Fruit fly (Drosophila melanogaster) whole organism, embryonic: ENCODE results near the gene Gale.

Experiments used
- Adf1 ChIP-seq: fragments of 200-800 bp; sonication (Bioruptor generic); IDR thresholded peaks from 2 replicates; pipeline ENCODE4 v1.3.6; 2022; ENCODE audit warnings: missing biosample characterization, missing genetic modification characterization
- Bteb2 ChIP-seq: fragments of 200-800 bp; sonication (Bioruptor generic); optimal IDR thresholded peaks from 2 replicates; lab custom pipeline; 2016; ENCODE audit warnings: missing biosample characterization, missing genetic modification characterization
- CG10565 ChIP-seq: fragments of 200-800 bp; sonication (Bioruptor generic); optimal IDR thresholded peaks from 3 replicates; lab custom pipeline; 2016; ENCODE audit warnings: missing biosample characterization, mild to moderate bottlenecking, missing genetic modification characterization
- CG11504 ChIP-seq: fragments of 200-800 bp; sonication (Bioruptor generic); optimal IDR thresholded peaks from 3 replicates; lab custom pipeline; 2019; ENCODE audit warnings: missing biosample characterization, mild to moderate bottlenecking, missing genetic modification characterization, moderate library complexity
- CG13287 ChIP-seq: fragments of 200-800 bp; sonication (Bioruptor generic); IDR thresholded peaks from 2 replicates; pipeline ENCODE4 v1.3.6; 2022; ENCODE audit warnings: missing biosample characterization, missing genetic modification characterization; ENCODE audit not compliant: partially characterized antibody
- CG14710 ChIP-seq: fragments of 200-800 bp; sonication (Bioruptor generic); optimal IDR thresholded peaks from 3 replicates; lab custom pipeline; 2019; ENCODE audit warnings: missing biosample characterization, mild to moderate bottlenecking, missing genetic modification characterization, moderate library complexity
- CG14860 ChIP-seq: fragments of 200-800 bp; sonication (Bioruptor generic); IDR thresholded peaks from 3 replicates; pipeline ENCODE4 v1.3.6; 2022; ENCODE audit warnings: missing biosample characterization, missing genetic modification characterization; ENCODE audit not compliant: partially characterized antibody
- CG1603 ChIP-seq: fragments of 200-800 bp; sonication (Bioruptor generic); optimal IDR thresholded peaks from 2 replicates; lab custom pipeline; 2019; ENCODE audit warnings: missing biosample characterization, mild to moderate bottlenecking, missing genetic modification characterization, moderate library complexity
- CG16863 ChIP-seq: fragments of 200-800 bp; sonication (Bioruptor generic); optimal IDR thresholded peaks from 3 replicates; lab custom pipeline; 2016; ENCODE audit warnings: missing biosample characterization, missing genetic modification characterization
- CG17912 ChIP-seq: fragments of 200-800 bp; sonication (Bioruptor generic); optimal IDR thresholded peaks from 2 replicates; lab custom pipeline; 2018; ENCODE audit warnings: missing biosample characterization, mild to moderate bottlenecking, missing genetic modification characterization
- CG2129 ChIP-seq: fragments of 200-800 bp; sonication (Bioruptor generic); IDR thresholded peaks from 2 replicates; pipeline ENCODE4 v1.3.6; 2022; ENCODE audit warnings: missing biosample characterization, missing genetic modification characterization; ENCODE audit not compliant: partially characterized antibody
- CG2202 ChIP-seq: fragments of 200-800 bp; sonication (Bioruptor generic); optimal IDR thresholded peaks from 2 replicates; lab custom pipeline; 2018; ENCODE audit warnings: missing biosample characterization, mild to moderate bottlenecking, missing genetic modification characterization
- CG30403 ChIP-seq: fragments of 200-800 bp; sonication (Bioruptor generic); optimal IDR thresholded peaks from 3 replicates; lab custom pipeline; 2016; ENCODE audit warnings: missing biosample characterization, missing genetic modification characterization
- CG32532 ChIP-seq: fragments of 200-800 bp; sonication (Bioruptor generic); IDR thresholded peaks from 2 replicates; pipeline ENCODE4 v1.3.6; 2022; ENCODE audit warnings: missing biosample characterization, missing genetic modification characterization
- CG3407 ChIP-seq: fragments of 200-800 bp; sonication (Bioruptor generic); optimal IDR thresholded peaks from 2 replicates; lab custom pipeline; 2018; ENCODE audit warnings: missing biosample characterization, mild to moderate bottlenecking, missing genetic modification characterization
- CG3847 ChIP-seq: fragments of 200-800 bp; sonication (Bioruptor generic); IDR thresholded peaks from 2 replicates; pipeline ENCODE4 v1.3.6; 2022; ENCODE audit warnings: missing biosample characterization, missing genetic modification characterization
- CG5245 ChIP-seq: fragments of 200-800 bp; sonication (Bioruptor generic); optimal IDR thresholded peaks from 3 replicates; lab custom pipeline; 2016; ENCODE audit warnings: missing biosample characterization, missing genetic modification characterization
- CG6254 ChIP-seq: fragments of 200-800 bp; sonication (Bioruptor generic); optimal IDR thresholded peaks from 3 replicates; lab custom pipeline; 2017; ENCODE audit warnings: mild to moderate bottlenecking, missing biosample characterization, missing genetic modification reagents, missing genetic modification characterization
- CG8290 ChIP-seq, 3 experiments: fragments of 200-800 bp; sonication (Bioruptor generic); optimal IDR thresholded peaks; 2 replicates each; lab custom pipeline; 2016 to 2019; ENCODE audit warnings: missing biosample characterization in 3 of 3, missing genetic modification characterization in 3 of 3, mild to moderate bottlenecking in 2 of 3, moderate library complexity in 1 of 3
- CG9797 ChIP-seq: fragments of 200-800 bp; sonication (Bioruptor generic); optimal IDR thresholded peaks from 3 replicates; lab custom pipeline; 2018; ENCODE audit warnings: missing biosample characterization, mild to moderate bottlenecking, missing genetic modification characterization
- CG9876 ChIP-seq: fragments of 200-800 bp; sonication (Bioruptor generic); optimal IDR thresholded peaks from 2 replicates; lab custom pipeline; 2016; ENCODE audit warnings: missing biosample characterization, missing genetic modification characterization
- CHES-1-like ChIP-seq: fragments of 200-800 bp; sonication (Bioruptor generic); optimal IDR thresholded peaks from 2 replicates; lab custom pipeline; 2016; ENCODE audit warnings: missing biosample characterization, missing genetic modification characterization
- Dek ChIP-seq: fragments of 200-800 bp; sonication (Bioruptor generic); optimal IDR thresholded peaks from 3 replicates; lab custom pipeline; 2019; ENCODE audit warnings: missing biosample characterization, mild to moderate bottlenecking, missing genetic modification characterization, moderate library complexity
- Dfd ChIP-seq, 2 experiments: fragments of >200 bp; optimal IDR thresholded peaks; 2 replicates each; lab custom pipeline; 2017; ENCODE audit warnings: missing biosample characterization in 2 of 2, missing genetic modification characterization in 2 of 2
- Kr ChIP-seq: fragments of 200-800 bp; sonication (Bioruptor generic); optimal IDR thresholded peaks from 2 replicates; lab custom pipeline; 2017; ENCODE audit warnings: missing biosample characterization, mild to moderate bottlenecking, missing genetic modification characterization
- Ravus ChIP-seq: fragments of 200-800 bp; sonication (Bioruptor generic); IDR thresholded peaks from 2 replicates; pipeline ENCODE4 v1.3.6; 2022; ENCODE audit warnings: missing biosample characterization, missing genetic modification characterization
- Taf1 ChIP-seq: fragments of 200-800 bp; sonication (Bioruptor generic); IDR thresholded peaks from 2 replicates; pipeline ENCODE4 v1.3.6; 2022; ENCODE audit warnings: missing biosample characterization, missing genetic modification characterization
- ap ChIP-seq: fragments of 200-800 bp; sonication (Bioruptor generic); IDR thresholded peaks from 2 replicates; pipeline ENCODE4 v1.3.6; 2022; ENCODE audit warnings: missing biosample characterization, missing genetic modification characterization
- bbx ChIP-seq: fragments of 200-800 bp; sonication (Bioruptor generic); IDR thresholded peaks from 2 replicates; pipeline ENCODE4 v1.3.6; 2022; ENCODE audit warnings: missing biosample characterization, missing genetic modification characterization; ENCODE audit not compliant: partially characterized antibody
- bigmax ChIP-seq: fragments of 200-800 bp; sonication (Bioruptor generic); optimal IDR thresholded peaks from 2 replicates; lab custom pipeline; 2018; ENCODE audit warnings: missing biosample characterization, mild to moderate bottlenecking, missing genetic modification characterization
- caup ChIP-seq: fragments of 200-800 bp; sonication (Bioruptor generic); optimal IDR thresholded peaks from 3 replicates; lab custom pipeline; 2017; ENCODE audit warnings: missing biosample characterization, mild to moderate bottlenecking, missing genetic modification characterization, moderate library complexity; ENCODE audit not compliant: severe bottlenecking
- ems ChIP-seq: fragments of 200-800 bp; sonication (Bioruptor generic); optimal IDR thresholded peaks from 3 replicates; lab custom pipeline; 2016; ENCODE audit warnings: missing biosample characterization, missing genetic modification characterization
- esg ChIP-seq: fragments of 200-800 bp; sonication (Bioruptor generic); conservative IDR thresholded peaks from 2 replicates; pipeline ENCODE4 v1.3.6; 2022; ENCODE audit warnings: missing biosample characterization, missing genetic modification characterization
- fru ChIP-seq: fragments of >200 bp; optimal IDR thresholded peaks from 2 replicates; lab custom pipeline; 2017
- gem ChIP-seq: fragments of 200-800 bp; sonication (Bioruptor generic); optimal IDR thresholded peaks from 2 replicates; lab custom pipeline; 2019; ENCODE audit warnings: missing biosample characterization, mild to moderate bottlenecking, missing genetic modification characterization, moderate library complexity
- jigr1 ChIP-seq: fragments of 200-800 bp; sonication (Bioruptor generic); IDR thresholded peaks from 3 replicates; pipeline ENCODE4 v1.3.6; 2022; ENCODE audit warnings: missing biosample characterization, missing genetic modification characterization
- lab ChIP-seq: fragments of 200-800 bp; sonication (Bioruptor generic); optimal IDR thresholded peaks from 3 replicates; lab custom pipeline; 2017; ENCODE audit warnings: missing biosample characterization, missing genetic modification characterization, mild to moderate bottlenecking, moderate library complexity, missing genetic modification reagents
- org-1 ChIP-seq: fragments of 200-800 bp; sonication (Bioruptor generic); optimal IDR thresholded peaks from 2 replicates; lab custom pipeline; 2017; ENCODE audit warnings: missing biosample characterization, missing genetic modification characterization
- phol ChIP-seq: fragments of 200-800 bp; sonication (Bioruptor generic); optimal IDR thresholded peaks from 3 replicates; lab custom pipeline; 2018; ENCODE audit warnings: missing biosample characterization, mild to moderate bottlenecking, missing genetic modification characterization, moderate library complexity
- ro ChIP-seq: fragments of 200-800 bp; sonication (Bioruptor generic); IDR thresholded peaks from 2 replicates; pipeline ENCODE4 v1.3.6; 2022; ENCODE audit warnings: missing biosample characterization, missing genetic modification characterization
- schlank ChIP-seq: fragments of 200-800 bp; sonication (Bioruptor generic); optimal IDR thresholded peaks from 2 replicates; lab custom pipeline; 2018; ENCODE audit warnings: missing biosample characterization, mild to moderate bottlenecking, missing genetic modification characterization
- seq ChIP-seq: fragments of 200-800 bp; sonication (Bioruptor generic); IDR thresholded peaks from 2 replicates; pipeline ENCODE4 v1.3.6; 2022; ENCODE audit warnings: missing biosample characterization, missing genetic modification characterization
- tgo ChIP-seq: fragments of 200-800 bp; sonication (Bioruptor generic); IDR thresholded peaks from 3 replicates; pipeline ENCODE4 v1.3.6; 2022; ENCODE audit warnings: missing biosample characterization, missing genetic modification characterization
- tll ChIP-seq, 2 experiments: fragments of 200-800 bp in 1 of 2; fragments of >200 bp in 1 of 2; sonication (Bioruptor generic) in 1 of 2; optimal IDR thresholded peaks; 2 replicates each; lab custom pipeline; 2017 to 2019; ENCODE audit warnings: missing biosample characterization in 2 of 2, missing genetic modification characterization in 2 of 2, mild to moderate bottlenecking in 1 of 2, moderate library complexity in 1 of 2
- tup ChIP-seq: fragments of 200-800 bp; sonication (Bioruptor generic); optimal IDR thresholded peaks from 2 replicates; lab custom pipeline; 2016; ENCODE audit warnings: missing biosample characterization, mild to moderate bottlenecking, missing genetic modification characterization, moderate library complexity
- tx ChIP-seq: fragments of 200-800 bp; sonication (Bioruptor generic); optimal IDR thresholded peaks from 2 replicates; lab custom pipeline; 2016; ENCODE audit warnings: missing biosample characterization, missing genetic modification characterization
- zen2 ChIP-seq: fragments of 200-800 bp; sonication (Bioruptor generic); IDR thresholded peaks from 3 replicates; pipeline ENCODE4 v1.3.6; 2022; ENCODE audit warnings: missing biosample characterization, missing genetic modification characterization; ENCODE audit not compliant: partially characterized antibody
- zf30C ChIP-seq: fragments of 200-800 bp; sonication (Bioruptor generic); optimal IDR thresholded peaks from 3 replicates; lab custom pipeline; 2018; ENCODE audit warnings: missing biosample characterization, mild to moderate bottlenecking, missing genetic modification characterization

Gale gene

dm6 chr3L:644111-644718 lies 4.1 kb upstream of the Gale start (continued):
- TF ChIP-seq CG6254 (GFP tag; lab: Kevin White, UChicago) (peak; percentile 85), CG2202 (tag; lab: Kevin White, UChicago) (peak; percentile 78), CG14710 (tag; lab: Kevin White, UChicago) (peak; percentile 80), CG1603 (tag; lab: Kevin White, UChicago) (peak; percentile 95), tx (GFP tag; lab: Kevin White, UChicago) (peak; percentile 83), tup (peak; percentile 76), Ravus (GFP tag; lab: Robert Waterston, UW) (peak; percentile 55), CG32532 (GFP tag; lab: Robert Waterston, UW) (peak; percentile 73), seq (GFP tag; lab: Robert Waterston, UW) (peak; percentile 65; the same call in 1 of the 2 replicates), Dek (tag; lab: Kevin White, UChicago) (peak; percentile 69), fru (lab: Kevin White, UChicago) (no peak), CG3847 (GFP tag; lab: Robert Waterston, UW) (peak; percentile 74), schlank (tag; lab: Kevin White, UChicago) (peak; percentile 11), bbx (GFP tag; lab: Robert Waterston, UW) (0 out of 2 replicates have a peak, but pooled peaks have one; percentile 37), Dfd (GFP tag; optimal IDR thresholded peaks at IDR 0.05; lab: Kevin White, UChicago) (no peak), Adf1 (GFP tag; lab: Robert Waterston, UW) (no peak), CG8290 (GFP tag; optimal IDR thresholded peaks at IDR 0.05; lab: Kevin White, UChicago) (peak; percentile 77), CG8290 (tag; optimal IDR thresholded peaks at IDR 0.05; lab: Kevin White, UChicago) (peak; percentile 43 to 91), ro (GFP tag; lab: Robert Waterston, UW) (peak; percentile 65), CG2129 (GFP tag; lab: Robert Waterston, UW) (no peak), CG5245 (GFP tag; lab: Kevin White, UChicago) (peak; percentile 89), CG11504 (tag; lab: Kevin White, UChicago) (peak; percentile 92), lab (GFP tag; lab: Kevin White, UChicago) (peak; percentile 89), zf30C (GFP tag; lab: Kevin White, UChicago) (peak; percentile 78), org-1 (GFP tag; lab: Kevin White, UChicago) (peak; percentile 84), CG13287 (GFP tag; lab: Robert Waterston, UW) (no peak), ems (GFP tag; lab: Kevin White, UChicago) (peak; percentile 85), caup (GFP tag; lab: Kevin White, UChicago) (peak; percentile 61), jigr1 (peak; percentile 58; the same call in 1 of the 3 replicates), CG9876 (GFP tag; lab: Kevin White, UChicago) (peak; percentile 89), CG14860 (GFP tag; lab: Robert Waterston, UW) (no peak), ap (GFP tag; lab: Robert Waterston, UW) (peak; percentile 84), CG9797 (GFP tag; lab: Kevin White, UChicago) (no peak), zen2 (GFP tag; lab: Robert Waterston, UW) (no peak), phol (tag; lab: Kevin White, UChicago) (peak; percentile 89), esg (peak; percentile 80), CG17912 (GFP tag; lab: Kevin White, UChicago) (peak; percentile 36), tgo (peak; percentile 85), bigmax (GFP tag; lab: Kevin White, UChicago) (no peak), CG3407 (GFP tag; lab: Kevin White, UChicago) (peak; percentile 86), tll (GFP tag; optimal IDR thresholded peaks at IDR 0.05; lab: Kevin White, UChicago) (no peak), CG10565 (GFP tag; lab: Kevin White, UChicago) (peak; percentile 66), Taf1 (peak; percentile 50; the same call in 1 of the 2 replicates), Bteb2 (GFP tag; lab: Kevin White, UChicago) (peak; percentile 60), gem (tag; lab: Kevin White, UChicago) (peak; percentile 91), CG16863 (peak; percentile 91), CHES-1-like (GFP tag; lab: Kevin White, UChicago) (peak; percentile 73), Kr (no peak), CG30403 (GFP tag; lab: Kevin White, UChicago) (peak; percentile 89)
